Worm (Caenorhabditis elegans): ENCODE data around the gene F32H5.4.
A peak's percentile ranks its signal among the peaks of the same experiment; 100 is the strongest.

The F32H5.4 gene

DNA sequence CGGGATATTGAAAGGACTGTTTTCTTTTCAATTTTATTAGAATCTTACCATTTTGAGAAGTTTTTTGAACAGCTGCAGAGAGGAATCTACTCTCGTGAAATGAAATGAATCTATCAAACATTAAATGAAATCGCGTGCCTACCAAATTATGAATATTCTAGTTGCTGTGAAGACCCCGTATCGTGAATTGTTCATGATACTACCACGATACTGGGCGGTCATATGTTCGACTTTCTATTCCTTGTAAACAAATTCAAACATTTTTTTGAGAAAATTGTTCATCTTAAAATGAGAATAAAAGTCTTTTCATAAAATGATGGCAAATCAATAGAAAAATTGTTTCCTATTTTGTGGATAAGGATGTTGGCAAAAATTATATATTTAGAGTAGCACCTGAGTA, 25.4 kb downstream of the F32H5.4 start, which contains the start of gene gcy-34:
Gene gcy-34, minus strand, starts transcription at position 101 of the 400 bp plus-strand sequence.
- no peak for TF ChIP-seq ceh-6 (GFP tag; optimal IDR thresholded peaks at IDR 0.05)
- TF ChIP-seq ceh-22 (tag; optimal IDR thresholded peaks at IDR 0.05): no peak
- TF ChIP-seq rnt-1 (tag; optimal IDR thresholded peaks at IDR 0.05): no peak
- TF ChIP-seq mec-3 (tag; optimal IDR thresholded peaks at IDR 0.05; ENCODE audit: borderline replicate concordance): no peak

DNA sequence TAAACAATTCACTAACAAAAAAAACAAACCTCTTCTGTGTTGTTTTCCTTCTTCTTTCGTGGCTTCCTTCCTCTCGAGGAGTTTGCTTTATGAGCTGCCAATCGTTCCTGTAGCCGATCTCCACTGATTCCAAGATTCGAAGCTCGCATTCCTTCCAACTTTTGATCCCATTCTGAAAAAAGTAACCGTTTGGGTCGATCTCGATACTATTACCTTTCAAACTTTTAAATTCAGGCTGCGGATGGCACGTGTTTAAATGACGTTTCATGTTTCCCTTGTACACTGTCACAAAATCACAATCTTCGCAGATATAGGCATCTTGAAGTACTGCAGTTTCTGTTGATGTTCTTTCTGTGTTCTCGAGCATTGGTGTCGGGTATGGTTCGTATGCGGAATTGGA, 27.1 kb downstream of the F32H5.4 start:
- TF ChIP-seq ama-1 (optimal IDR thresholded peaks at IDR 0.05): peak; percentile 10
- TF ChIP-seq fax-1 (tag; optimal IDR thresholded peaks at IDR 0.05): no peak
- no peak for TF ChIP-seq npax-4 (tag; optimal IDR thresholded peaks at IDR 0.05)

DNA sequence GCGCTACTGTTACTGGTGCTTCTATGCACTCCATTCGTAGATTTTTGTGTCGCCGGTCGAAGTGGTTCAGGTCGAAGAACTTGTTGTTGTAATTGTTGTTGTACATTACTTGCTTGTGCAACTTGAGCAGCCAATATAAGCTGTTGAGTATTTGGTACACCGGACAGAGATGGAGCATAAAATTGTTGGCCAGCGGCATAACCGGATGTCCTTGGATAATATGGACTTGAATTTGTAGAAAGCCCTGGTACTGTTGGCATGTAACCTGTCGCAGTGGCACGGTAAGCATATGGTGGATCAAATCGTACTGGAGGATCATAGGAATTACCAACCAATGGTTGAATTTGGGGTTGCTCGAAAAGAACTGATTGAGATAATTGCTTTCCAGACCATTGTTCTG, 28.6 kb downstream of the F32H5.4 start:
- TF ChIP-seq ceh-45 (GFP tag; IDR thresholded peaks at IDR 0.05) (no peak), tbx-2 (tag; optimal IDR thresholded peaks at IDR 0.05) (no peak), elt-2 (tag; optimal IDR thresholded peaks at IDR 0.05) (no peak), pha-2 (tag; optimal IDR thresholded peaks at IDR 0.05) (no peak), pros-1 (tag; optimal IDR thresholded peaks at IDR 0.05) (no peak), ceh-24 (tag; optimal IDR thresholded peaks at IDR 0.05) (no peak), hlh-6 (tag; optimal IDR thresholded peaks at IDR 0.05) (no peak)

DNA sequence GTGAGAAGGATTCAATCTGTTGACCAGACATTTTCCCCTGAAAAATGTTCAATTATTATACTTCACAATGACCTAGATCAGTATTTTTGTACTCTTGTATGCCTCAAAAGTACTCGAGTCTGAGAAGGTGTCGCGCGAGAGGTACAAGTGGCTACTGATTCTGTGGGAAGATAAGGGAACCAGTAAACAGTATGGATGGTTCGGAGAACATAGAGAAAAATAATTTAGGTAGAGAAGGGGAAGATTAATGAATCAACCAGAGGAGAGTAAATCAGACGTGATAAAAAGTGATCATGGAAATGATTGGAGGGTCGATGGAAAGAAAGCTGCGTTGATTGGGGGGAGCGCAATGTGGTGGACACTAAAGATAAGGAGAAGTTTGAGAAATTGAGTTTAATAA, 29.1 kb downstream of the F32H5.4 start:
- TF ChIP-seq unc-86 (tag; optimal IDR thresholded peaks at IDR 0.05) (no peak), hlh-30 (tag; optimal IDR thresholded peaks at IDR 0.05; ENCODE audit: insufficient read depth) (no peak), odd-2 (tag; optimal IDR thresholded peaks at IDR 0.05) (no peak), T23F11.4 (GFP tag; optimal IDR thresholded peaks at IDR 0.05) (no peak), ref-2 (tag; optimal IDR thresholded peaks at IDR 0.05) (no peak), ceh-45 (GFP tag; IDR thresholded peaks at IDR 0.05) (no peak), ceh-19 (GFP tag; optimal IDR thresholded peaks at IDR 0.05) (no peak), dmd-4 (tag; optimal IDR thresholded peaks at IDR 0.05; ENCODE audit: borderline replicate concordance) (no peak)

DNA sequence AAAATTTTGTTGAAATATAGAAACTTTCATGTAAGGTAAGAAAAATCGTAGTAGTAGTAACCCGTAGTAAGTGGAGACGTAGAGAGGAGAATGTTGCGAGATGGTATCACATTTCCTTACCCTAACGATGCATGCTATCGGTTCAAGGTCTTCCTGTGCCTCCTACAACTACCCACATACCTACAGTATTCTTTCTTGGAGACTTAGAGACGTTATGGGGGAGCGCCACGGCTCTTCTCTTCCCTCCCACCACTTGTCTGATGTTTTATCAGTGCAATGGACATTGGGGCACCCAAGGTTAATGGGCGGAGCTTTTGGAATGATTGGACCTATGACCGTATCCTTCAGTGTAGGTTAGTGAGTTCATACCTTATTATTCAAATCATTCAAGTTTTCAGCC, 30.6 kb downstream of the F32H5.4 start:
- TF ChIP-seq nhr-11 (tag; optimal IDR thresholded peaks at IDR 0.05) (no peak), nfya-1 (tag; optimal IDR thresholded peaks at IDR 0.05) (peak; percentile 22)

DNA sequence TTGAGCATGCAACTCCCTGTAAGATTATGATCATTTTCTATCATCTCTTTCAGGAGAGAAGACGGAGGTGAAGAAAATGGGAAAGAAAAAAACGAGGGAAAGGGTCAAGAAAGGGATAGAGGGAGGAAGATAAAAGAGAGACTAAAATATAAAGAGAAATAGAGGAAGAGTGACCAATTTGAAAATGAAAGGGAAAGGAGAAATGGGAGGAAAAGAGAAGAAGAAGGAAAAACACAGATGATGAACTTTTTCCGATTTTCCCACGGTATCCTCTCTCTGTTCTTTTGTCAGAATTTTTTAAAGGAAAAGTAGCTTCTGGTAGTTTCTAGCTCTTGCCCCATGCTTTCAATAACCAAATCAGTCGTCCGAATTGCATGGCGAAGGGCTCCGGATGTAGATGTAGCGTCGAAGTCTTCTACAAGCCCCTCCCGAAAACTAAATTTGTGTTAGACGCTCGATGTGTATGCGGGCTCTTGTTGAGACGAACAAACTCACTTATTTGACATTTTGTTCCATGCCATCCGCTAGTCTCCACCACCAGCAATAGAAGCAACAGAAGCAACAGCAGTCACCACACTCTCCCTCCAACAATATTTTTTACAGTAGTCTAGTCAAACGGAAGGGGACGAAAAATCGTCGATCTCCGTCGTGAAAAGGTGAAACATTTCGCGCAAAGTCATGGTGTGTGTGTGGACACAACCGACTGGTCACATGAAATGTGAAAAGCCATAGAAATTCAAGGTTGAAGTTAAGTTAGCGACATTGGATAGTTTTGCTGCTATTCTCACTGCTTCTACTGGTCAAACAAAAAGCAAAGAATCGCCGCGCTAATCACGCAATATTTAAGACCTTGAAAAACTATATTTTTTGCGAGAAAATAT, 31.3 kb downstream of the F32H5.4 start, which contains the start of gene somi-1:
Gene somi-1, minus strand, starts transcription at position 18 of the 881 bp plus-strand sequence.
- TF ChIP-seq nhr-232 (tag; optimal IDR thresholded peaks at IDR 0.05) (no peak), ceh-34 (tag; optimal IDR thresholded peaks at IDR 0.05) (no peak), unc-42 (tag; optimal IDR thresholded peaks at IDR 0.05) (peak; percentile 98), ceh-2 (tag; optimal IDR thresholded peaks at IDR 0.05) (no peak), pag-3 (tag; optimal IDR thresholded peaks at IDR 0.05; ENCODE audit: borderline replicate concordance) (no peak), ceh-31 (tag; optimal IDR thresholded peaks at IDR 0.05) (peak; percentile 28), tbx-2 (tag; optimal IDR thresholded peaks at IDR 0.05) (peak; percentile 6)

DNA sequence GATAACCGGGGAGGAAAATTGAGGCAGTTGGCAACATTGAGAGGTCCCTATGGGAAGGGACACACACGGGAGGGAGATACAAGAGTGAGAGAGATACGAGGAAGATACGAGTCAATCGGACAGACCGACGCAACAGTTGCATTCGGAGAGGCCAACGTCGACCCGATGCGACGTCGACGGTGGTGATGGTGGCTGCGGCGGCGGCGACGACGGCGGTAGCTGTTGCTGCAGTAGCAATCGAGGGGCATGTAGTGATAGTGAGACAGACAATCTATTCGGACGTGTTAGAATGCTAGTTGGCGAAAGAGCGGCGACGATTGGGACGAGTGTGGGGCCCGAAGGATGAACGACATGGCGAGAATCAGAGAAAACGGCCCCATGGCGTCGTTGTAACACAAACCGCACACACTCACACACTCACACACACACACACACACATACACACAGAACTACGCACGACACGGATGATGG, 33.0 kb downstream of the F32H5.4 start:
- no peak for TF ChIP-seq ceh-30 (tag; optimal IDR thresholded peaks at IDR 0.05)
- peak; percentile 75 for TF ChIP-seq pat-9 (tag; optimal IDR thresholded peaks at IDR 0.05)
- TF ChIP-seq sdc-2 (tag; optimal IDR thresholded peaks at IDR 0.05): peak; percentile 50
- TF ChIP-seq tbx-2 (tag; optimal IDR thresholded peaks at IDR 0.05): peak; percentile 60
- TF ChIP-seq elt-4 (tag; optimal IDR thresholded peaks at IDR 0.05): no peak
- TF ChIP-seq lim-6 (tag; optimal IDR thresholded peaks at IDR 0.05): no peak
- TF ChIP-seq ceh-34 (tag; optimal IDR thresholded peaks at IDR 0.05): peak; percentile 81
- no peak for TF ChIP-seq npax-4 (tag; optimal IDR thresholded peaks at IDR 0.05)
- peak; percentile 91 for TF ChIP-seq ceh-18 (tag; optimal IDR thresholded peaks at IDR 0.05)
- TF ChIP-seq syd-9 (tag; optimal IDR thresholded peaks at IDR 0.05): peak; percentile 79
- no peak for TF ChIP-seq ama-1 (optimal IDR thresholded peaks at IDR 0.05)
- TF ChIP-seq unc-86 (tag; optimal IDR thresholded peaks at IDR 0.05): no peak
- peak; percentile 19 for TF ChIP-seq Y22D7AL.16 (tag; optimal IDR thresholded peaks at IDR 0.05)
- no peak for TF ChIP-seq eyg-1 (tag; optimal IDR thresholded peaks at IDR 0.05)
- no peak for TF ChIP-seq hlh-30 (tag; optimal IDR thresholded peaks at IDR 0.05; ENCODE audit: insufficient read depth)
- TF ChIP-seq tbx-7 (tag; optimal IDR thresholded peaks at IDR 0.05): no peak
- TF ChIP-seq ref-2 (tag; optimal IDR thresholded peaks at IDR 0.05): peak; percentile 25
- peak; percentile 62 for TF ChIP-seq F13H6.1 (tag; optimal IDR thresholded peaks at IDR 0.05)
- no peak for TF ChIP-seq dmd-4 (tag; optimal IDR thresholded peaks at IDR 0.05; ENCODE audit: borderline replicate concordance)

All from whole organism, late embryonic.